Fruit fly (Drosophila melanogaster) whole organism, embryonic: Measurements from ENCODE around the gene CG4393.

ENCODE experiments used
- ATbp ChIP-seq: fragments of 200-800 bp; sonication (Bioruptor generic); optimal IDR thresholded peaks from 2 replicates; lab custom pipeline; 2017; ENCODE audit warnings: missing biosample characterization, mild to moderate bottlenecking, missing genetic modification characterization, missing genetic modification reagents
- CG10267 ChIP-seq: fragments of 200-800 bp; sonication (Bioruptor generic); optimal IDR thresholded peaks from 2 replicates; lab custom pipeline; 2018; ENCODE audit warnings: missing biosample characterization, mild to moderate bottlenecking, missing genetic modification characterization, moderate library complexity
- CG11696 ChIP-seq: fragments of 200-800 bp; sonication (Bioruptor generic); IDR thresholded peaks from 2 replicates; pipeline ENCODE4 v1.3.6; 2022; ENCODE audit warnings: missing biosample characterization, missing genetic modification characterization
- CG12391 ChIP-seq: fragments of 200-800 bp; sonication (Bioruptor generic); optimal IDR thresholded peaks from 3 replicates; lab custom pipeline; 2018; ENCODE audit warnings: missing biosample characterization, mild to moderate bottlenecking, missing genetic modification characterization, moderate library complexity
- CG13296 ChIP-seq: fragments of 200-800 bp; sonication (Bioruptor generic); optimal IDR thresholded peaks from 3 replicates; lab custom pipeline; 2018; ENCODE audit warnings: missing biosample characterization, mild to moderate bottlenecking, missing genetic modification characterization
- CG17802 ChIP-seq: fragments of 200-800 bp; sonication (Bioruptor generic); optimal IDR thresholded peaks from 2 replicates; lab custom pipeline; 2018; ENCODE audit warnings: missing biosample characterization, mild to moderate bottlenecking, missing genetic modification characterization, moderate library complexity
- CG18764 ChIP-seq: fragments of 200-800 bp; sonication (Bioruptor generic); optimal IDR thresholded peaks from 3 replicates; lab custom pipeline; 2016; ENCODE audit warnings: missing biosample characterization, missing genetic modification characterization
- CG2712 ChIP-seq: fragments of 200-800 bp; optimal IDR thresholded peaks from 3 replicates; lab custom pipeline; 2019; ENCODE audit warnings: missing biosample characterization, mild to moderate bottlenecking, missing genetic modification characterization, moderate library complexity
- CG30020 ChIP-seq: fragments of 200-800 bp; optimal IDR thresholded peaks from 2 replicates; lab custom pipeline; 2019; ENCODE audit warnings: missing biosample characterization, mild to moderate bottlenecking, missing genetic modification characterization, moderate library complexity
- CG4707 ChIP-seq: fragments of 200-800 bp; sonication (Bioruptor generic); optimal IDR thresholded peaks from 2 replicates; lab custom pipeline; 2018; ENCODE audit warnings: missing biosample characterization, mild to moderate bottlenecking, missing genetic modification characterization, moderate library complexity
- CG4820 ChIP-seq: fragments of 200-800 bp; sonication (Bioruptor generic); optimal IDR thresholded peaks from 3 replicates; lab custom pipeline; 2016; ENCODE audit warnings: missing biosample characterization, missing genetic modification characterization
- CG8359 ChIP-seq: fragments of 200-800 bp; sonication (Bioruptor generic); optimal IDR thresholded peaks from 2 replicates; lab custom pipeline; 2017; ENCODE audit warnings: missing biosample characterization, mild to moderate bottlenecking, missing genetic modification characterization, borderline replicate concordance
- CG9215 ChIP-seq: fragments of 200-800 bp; sonication (Bioruptor generic); IDR thresholded peaks from 2 replicates; pipeline ENCODE4 v1.3.6; 2022; ENCODE audit warnings: missing biosample characterization, missing genetic modification characterization
- CG9876 ChIP-seq: fragments of 200-800 bp; sonication (Bioruptor generic); optimal IDR thresholded peaks from 2 replicates; lab custom pipeline; 2016; ENCODE audit warnings: missing biosample characterization, missing genetic modification characterization
- CoRest ChIP-seq: fragments of 200-800 bp; sonication (Bioruptor generic); optimal IDR thresholded peaks from 3 replicates; lab custom pipeline; 2018; ENCODE audit warnings: missing biosample characterization, mild to moderate bottlenecking, missing genetic modification characterization, moderate library complexity
- Dip2 ChIP-seq: fragments of 200-800 bp; sonication (Bioruptor generic); IDR thresholded peaks from 2 replicates; pipeline ENCODE4 v1.3.6; 2022; ENCODE audit warnings: missing biosample characterization, missing genetic modification characterization
- HmgZ ChIP-seq: fragments of 200-800 bp; sonication (Bioruptor generic); optimal IDR thresholded peaks from 2 replicates; lab custom pipeline; 2018; ENCODE audit warnings: missing biosample characterization, mild to moderate bottlenecking, missing genetic modification characterization
- MBD-R2 ChIP-seq: fragments of 200-800 bp; sonication (Bioruptor generic); IDR thresholded peaks from 2 replicates; pipeline ENCODE4 v1.3.6; 2022; ENCODE audit warnings: missing biosample characterization, missing genetic modification characterization
- Mad ChIP-seq: fragments of 200-800 bp; sonication (Bioruptor generic); optimal IDR thresholded peaks from 2 replicates; lab custom pipeline; 2016; ENCODE audit warnings: missing biosample characterization, missing genetic modification characterization
- Oli ChIP-seq: fragments of 200-800 bp; sonication (Bioruptor generic); optimal IDR thresholded peaks from 2 replicates; lab custom pipeline; 2018; ENCODE audit warnings: missing biosample characterization, mild to moderate bottlenecking, missing genetic modification characterization, moderate library complexity
- Optix ChIP-seq: fragments of 200-800 bp; sonication (Bioruptor generic); IDR thresholded peaks from 3 replicates; pipeline ENCODE4 v1.3.6; 2022; ENCODE audit warnings: missing biosample characterization, missing genetic modification characterization
- Pdp1 ChIP-seq, 2 experiments: fragments of 200-800 bp; sonication (Bioruptor generic); optimal IDR thresholded peaks; 3 replicates each; lab custom pipeline; 2016; ENCODE audit warnings: missing biosample characterization in 2 of 2, missing genetic modification characterization in 2 of 2, mild to moderate bottlenecking in 1 of 2, moderate library complexity in 1 of 2
- bowl ChIP-seq: fragments of 200-800 bp; sonication (Bioruptor generic); IDR thresholded peaks from 2 replicates; pipeline ENCODE4 v1.3.6; 2022; ENCODE audit warnings: missing biosample characterization, missing genetic modification characterization
- chinmo ChIP-seq: fragments of 200-800 bp; sonication (Bioruptor generic); IDR thresholded peaks from 4 replicates; pipeline ENCODE4 v1.3.6; 2022; ENCODE audit warnings: missing biosample characterization, missing genetic modification characterization; ENCODE audit not compliant: partially characterized antibody
- crc ChIP-seq: fragments of 200-800 bp; sonication (Bioruptor generic); optimal IDR thresholded peaks from 2 replicates; lab custom pipeline; 2016; ENCODE audit warnings: missing biosample characterization, missing genetic modification characterization
- cwo ChIP-seq: fragments of 200-800 bp; sonication (Bioruptor generic); optimal IDR thresholded peaks from 3 replicates; lab custom pipeline; 2017; ENCODE audit warnings: missing biosample characterization, missing genetic modification characterization, mild to moderate bottlenecking, moderate library complexity, missing genetic modification reagents
- dan ChIP-seq: fragments of 200-800 bp; sonication (Bioruptor generic); IDR thresholded peaks from 2 replicates; pipeline ENCODE4 v1.3.6; 2022; ENCODE audit warnings: missing biosample characterization, missing genetic modification characterization
- emc ChIP-seq: fragments of 200-800 bp; sonication (Bioruptor generic); optimal IDR thresholded peaks from 2 replicates; lab custom pipeline; 2016; ENCODE audit warnings: missing biosample characterization, missing genetic modification characterization
- esg ChIP-seq: fragments of 200-800 bp; sonication (Bioruptor generic); conservative IDR thresholded peaks from 2 replicates; pipeline ENCODE4 v1.3.6; 2022; ENCODE audit warnings: missing biosample characterization, missing genetic modification characterization
- eyg ChIP-seq: fragments of 200-800 bp; sonication (Bioruptor generic); optimal IDR thresholded peaks from 3 replicates; lab custom pipeline; 2016; ENCODE audit warnings: missing biosample characterization, missing genetic modification characterization
- fu2 ChIP-seq: fragments of 200-800 bp; sonication (Bioruptor generic); optimal IDR thresholded peaks from 2 replicates; lab custom pipeline; 2016; ENCODE audit warnings: missing biosample characterization, missing genetic modification characterization
- gce ChIP-seq: fragments of 200-800 bp; sonication (Bioruptor generic); IDR thresholded peaks from 3 replicates; pipeline ENCODE4 v1.3.6; 2022; ENCODE audit warnings: missing biosample characterization, missing genetic modification characterization
- gcm2 ChIP-seq: fragments of 200-800 bp; sonication (Bioruptor generic); optimal IDR thresholded peaks from 2 replicates; lab custom pipeline; 2016; ENCODE audit warnings: missing biosample characterization, missing genetic modification characterization
- gem ChIP-seq: fragments of 200-800 bp; sonication (Bioruptor generic); optimal IDR thresholded peaks from 2 replicates; lab custom pipeline; 2019; ENCODE audit warnings: missing biosample characterization, mild to moderate bottlenecking, missing genetic modification characterization, moderate library complexity
- grn ChIP-seq: fragments of 200-800 bp; sonication (Bioruptor generic); optimal IDR thresholded peaks from 3 replicates; lab custom pipeline; 2017; ENCODE audit warnings: missing biosample characterization, missing genetic modification characterization
- gsb-n ChIP-seq: fragments of 200-800 bp; sonication (Bioruptor generic); optimal IDR thresholded peaks from 3 replicates; lab custom pipeline; 2018; ENCODE audit warnings: missing biosample characterization, mild to moderate bottlenecking, missing genetic modification characterization
- ham ChIP-seq: fragments of 200-800 bp; sonication (Bioruptor generic); IDR thresholded peaks from 2 replicates; pipeline ENCODE4 v1.3.6; 2022; ENCODE audit warnings: missing biosample characterization, missing genetic modification characterization
- hth ChIP-seq: fragments of >200 bp; optimal IDR thresholded peaks from 2 replicates; lab custom pipeline; 2017; ENCODE audit warnings: inconsistent platforms
- inv ChIP-seq: fragments of 200-800 bp; sonication (Bioruptor generic); IDR thresholded peaks from 2 replicates; pipeline ENCODE4 v1.3.6; 2022; ENCODE audit warnings: missing biosample characterization, missing genetic modification characterization; ENCODE audit not compliant: partially characterized antibody
- lola ChIP-seq, 3 experiments: fragments of >200 bp in 2 of 3; fragments of 200-800 bp in 1 of 3; sonication (Bioruptor generic) in 1 of 3; optimal IDR thresholded peaks; 2 replicates each; lab custom pipeline; 2017 to 2019; ENCODE audit warnings: missing biosample characterization in 3 of 3, missing genetic modification characterization in 3 of 3, mild to moderate bottlenecking in 1 of 3, moderate library complexity in 1 of 3
- oc ChIP-seq: fragments of 200-800 bp; sonication (Bioruptor generic); optimal IDR thresholded peaks from 2 replicates; lab custom pipeline; 2018; ENCODE audit warnings: missing biosample characterization, mild to moderate bottlenecking, missing genetic modification characterization, moderate library complexity
- odd ChIP-seq: fragments of 200-800 bp; sonication (Bioruptor generic); optimal IDR thresholded peaks from 2 replicates; lab custom pipeline; 2017; ENCODE audit warnings: missing biosample characterization, mild to moderate bottlenecking, missing genetic modification characterization
- pros ChIP-seq: fragments of 200-800 bp; sonication (Bioruptor generic); optimal IDR thresholded peaks from 3 replicates; lab custom pipeline; 2019; ENCODE audit warnings: missing biosample characterization, mild to moderate bottlenecking, missing genetic modification characterization, moderate library complexity
- slbo ChIP-seq: fragments of 200-800 bp; sonication (Bioruptor generic); IDR thresholded peaks from 2 replicates; pipeline ENCODE4 v1.3.6; 2022; ENCODE audit warnings: missing biosample characterization, missing genetic modification characterization
- tgo ChIP-seq: fragments of 200-800 bp; sonication (Bioruptor generic); IDR thresholded peaks from 3 replicates; pipeline ENCODE4 v1.3.6; 2022; ENCODE audit warnings: missing biosample characterization, missing genetic modification characterization
- tll ChIP-seq, 2 experiments: fragments of 200-800 bp in 1 of 2; fragments of >200 bp in 1 of 2; sonication (Bioruptor generic) in 1 of 2; optimal IDR thresholded peaks; 2 replicates each; lab custom pipeline; 2017 to 2019; ENCODE audit warnings: missing biosample characterization in 2 of 2, missing genetic modification characterization in 2 of 2, mild to moderate bottlenecking in 1 of 2, moderate library complexity in 1 of 2
- ttk ChIP-seq: fragments of 200-800 bp; sonication (Bioruptor generic); IDR thresholded peaks from 2 replicates; pipeline ENCODE4 v2.1.2; 2022; ENCODE audit warnings: missing biosample characterization, missing genetic modification characterization
- unc-4 ChIP-seq: fragments of 200-800 bp; sonication (Bioruptor generic); IDR thresholded peaks from 2 replicates; pipeline ENCODE4 v1.3.6; 2022; ENCODE audit warnings: missing biosample characterization, missing genetic modification characterization; ENCODE audit not compliant: partially characterized antibody
- unpg ChIP-seq: fragments of 200-800 bp; sonication (Bioruptor generic); optimal IDR thresholded peaks from 3 replicates; lab custom pipeline; 2018; ENCODE audit warnings: missing biosample characterization, mild to moderate bottlenecking, missing genetic modification characterization, moderate library complexity
- vfl ChIP-seq: fragments of 200-800 bp; sonication (Bioruptor generic); optimal IDR thresholded peaks from 2 replicates; lab custom pipeline; 2016; ENCODE audit warnings: missing biosample characterization, missing genetic modification characterization
- wdn ChIP-seq: fragments of 200-800 bp; sonication (Bioruptor generic); IDR thresholded peaks from 2 replicates; pipeline ENCODE4 v1.3.6; 2022; ENCODE audit warnings: missing biosample characterization, missing genetic modification characterization

Gene CG4393

dm6 chr3R:23331280-23331679, 53.3 kb downstream of the CG4393 start (continued):
- TF ChIP-seq CG8359 (GFP tag; lab: Kevin White, UChicago) (peak; percentile 43), pros (GFP tag; lab: Kevin White, UChicago) (no peak), chinmo (GFP tag; lab: Robert Waterston, UW) (no peak), bowl (GFP tag; lab: Robert Waterston, UW) (no peak), gcm2 (no peak), CG2712 (tag; lab: Kevin White, UChicago) (peak; percentile 64), odd (peak; percentile 24), ham (GFP tag; lab: Robert Waterston, UW) (no peak), cwo (GFP tag; lab: Kevin White, UChicago) (no peak), CG9215 (GFP tag; lab: Robert Waterston, UW) (no peak), CG11696 (no peak), gsb-n (tag; lab: Kevin White, UChicago) (peak; percentile 36), inv (GFP tag; lab: Robert Waterston, UW) (no peak), fu2 (GFP tag; lab: Kevin White, UChicago) (no peak), CG30020 (tag; lab: Kevin White, UChicago) (peak; percentile 7), Oli (tag; lab: Kevin White, UChicago) (peak; percentile 7), CG4707 (GFP tag; lab: Kevin White, UChicago) (peak; percentile 73), esg (no peak), gce (GFP tag; lab: Robert Waterston, UW) (no peak), vfl (GFP tag; lab: Kevin White, UChicago) (no peak), crc (GFP tag; lab: Kevin White, UChicago) (no peak), CG18764 (peak; percentile 40), CG12391 (tag; lab: Kevin White, UChicago) (peak; percentile 43), CG17802 (peak; percentile 66), Optix (GFP tag; lab: Robert Waterston, UW) (no peak), slbo (GFP tag; lab: Robert Waterston, UW) (peak; percentile 47; the same call in 1 of the 2 replicates), hth (no peak), eyg (GFP tag; lab: Kevin White, UChicago) (no peak), CG4820 (GFP tag; lab: Kevin White, UChicago) (peak; percentile 42), ATbp (GFP tag; lab: Kevin White, UChicago) (peak; percentile 21), dan (GFP tag; lab: Robert Waterston, UW) (no peak), CoRest (tag; lab: Kevin White, UChicago) (peak; percentile 13), gem (tag; lab: Kevin White, UChicago) (no peak), emc (GFP tag; lab: Kevin White, UChicago) (no peak), lola (GFP tag; optimal IDR thresholded peaks at IDR 0.05; lab: Kevin White, UChicago) (no peak), tll (GFP tag; optimal IDR thresholded peaks at IDR 0.05; lab: Kevin White, UChicago) (no peak), ttk (0 out of 2 replicates have a peak, but pooled peaks have one; percentile 19), wdn (0 out of 2 replicates have a peak, but pooled peaks have one; percentile 14), tgo (GFP tag; lab: Robert Waterston, UW) (0 out of 3 replicates have a peak, but pooled peaks have one; percentile 13), CG10267 (tag; lab: Kevin White, UChicago) (peak; percentile 71), unc-4 (no peak), HmgZ (peak; percentile 59), CG13296 (GFP tag; lab: Kevin White, UChicago) (peak; percentile 45), unpg (GFP tag; lab: Kevin White, UChicago) (peak; percentile 44), Pdp1 (GFP tag; optimal IDR thresholded peaks at IDR 0.05; lab: Kevin White, UChicago) (peak in 1 of 2 experiments; percentile 51), Mad (peak; percentile 53), CG9876 (no peak), MBD-R2 (GFP tag; lab: Robert Waterston, UW) (no peak), grn (GFP tag; lab: Kevin White, UChicago) (no peak), oc (tag; lab: Kevin White, UChicago) (no peak), Dip2 (no peak)
